Fruit fly (Drosophila melanogaster): ENCODE measurements around the gene CG33722.

CG33722 gene

DNA sequence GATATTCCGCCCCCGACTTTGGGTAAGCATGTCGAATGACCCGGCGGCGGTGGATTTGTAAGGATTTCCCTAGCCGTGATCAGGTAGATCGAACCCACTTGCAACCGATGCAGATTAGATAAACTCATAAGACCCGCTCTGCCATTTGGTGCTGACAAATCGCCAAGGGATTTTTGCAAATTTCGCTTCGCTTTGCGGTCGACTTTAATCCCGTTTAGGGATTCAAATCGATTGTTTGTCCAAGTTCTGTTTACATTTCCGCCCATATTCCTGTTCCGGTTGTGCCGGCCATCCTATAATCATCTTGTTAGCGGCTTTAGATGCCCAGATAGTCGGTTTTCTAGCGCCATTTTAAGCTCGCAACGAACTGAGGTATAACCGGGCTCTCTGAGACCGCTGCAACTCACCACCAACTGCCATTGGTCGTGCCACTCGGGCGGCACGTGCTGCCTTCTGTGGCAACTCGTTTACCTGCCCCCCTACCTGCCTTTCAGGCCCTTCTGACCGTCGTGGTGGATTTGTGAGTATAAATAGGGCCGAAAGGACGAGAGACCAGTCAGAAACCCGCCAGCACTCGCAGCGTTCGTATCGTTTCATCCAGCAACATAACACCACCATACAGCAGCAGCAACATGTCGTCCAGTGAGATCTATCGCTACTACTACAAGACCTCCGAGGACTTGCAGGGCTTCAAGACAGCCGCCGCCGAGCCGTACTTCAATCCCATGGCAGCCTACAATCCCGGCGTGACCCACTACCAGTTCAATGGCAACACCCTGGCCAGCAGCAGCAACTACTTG lies 33.8 kb downstream of the CG33722 start, which contains the start of gene ato:
Gene ato, plus strand, starts transcription at position 559 of the 800 bp plus-strand sequence.
- TF ChIP-seq ttk (optimal IDR thresholded peaks at IDR 0.05) = no peak
- no peak for TF ChIP-seq psq (optimal IDR thresholded peaks at IDR 0.05)
- no peak for TF ChIP-seq Sin3A (optimal IDR thresholded peaks at IDR 0.05)
- TF ChIP-seq insv (optimal IDR thresholded peaks at IDR 0.05) = no peak
- no peak for TF ChIP-seq h (optimal IDR thresholded peaks at IDR 0.05)
- TF ChIP-seq Myc (optimal IDR thresholded peaks at IDR 0.05) = no peak

DNA sequence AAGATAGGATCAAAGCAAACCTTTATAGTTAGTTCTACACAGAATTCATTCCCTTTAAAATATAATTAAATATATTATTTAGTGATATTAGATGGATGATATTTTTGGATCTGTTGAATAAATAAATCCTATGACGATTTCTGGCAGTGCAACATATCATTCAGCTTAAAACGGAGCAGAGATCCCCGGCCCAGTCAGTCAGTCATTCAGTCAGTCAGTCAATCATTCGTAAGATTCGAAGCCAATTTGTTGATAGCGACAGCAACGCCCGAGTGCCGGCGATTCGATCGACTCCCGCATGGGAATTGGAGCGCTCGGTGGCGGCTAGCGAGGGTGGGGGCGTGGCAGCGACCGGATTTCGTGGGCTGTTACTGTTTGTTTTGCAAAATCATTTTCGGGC lies 36.1 kb downstream of the CG33722 start:
- TF ChIP-seq Sin3A (optimal IDR thresholded peaks at IDR 0.05) (no peak), Myc (optimal IDR thresholded peaks at IDR 0.05) (no peak)

DNA sequence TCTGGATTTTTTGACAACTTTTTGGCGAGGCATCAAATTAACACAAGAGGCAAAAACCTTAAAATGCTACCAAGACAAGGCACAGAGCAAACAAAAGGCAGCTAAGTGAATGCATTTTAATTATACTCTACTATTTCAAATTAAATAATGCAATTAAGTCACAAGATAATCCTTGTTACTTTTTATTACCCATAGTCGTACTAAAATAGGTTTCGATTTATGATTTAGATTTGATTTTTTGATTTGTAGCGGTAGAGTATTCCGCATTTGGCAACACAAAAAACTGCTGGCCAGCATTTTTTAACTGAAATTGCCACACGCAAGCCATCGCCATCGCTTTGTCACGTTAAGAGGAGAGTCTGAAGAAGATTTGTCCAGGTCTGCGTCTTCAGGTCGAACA lies 38.9 kb downstream of the CG33722 start:
- no peak for TF ChIP-seq ttk (optimal IDR thresholded peaks at IDR 0.05)
- TF ChIP-seq Myc (optimal IDR thresholded peaks at IDR 0.05) = no peak
- no peak for TF ChIP-seq h (optimal IDR thresholded peaks at IDR 0.05)
- TF ChIP-seq Sin3A (optimal IDR thresholded peaks at IDR 0.05) = no peak
- no peak for TF ChIP-seq psq (optimal IDR thresholded peaks at IDR 0.05)
- TF ChIP-seq insv (optimal IDR thresholded peaks at IDR 0.05) = no peak

DNA sequence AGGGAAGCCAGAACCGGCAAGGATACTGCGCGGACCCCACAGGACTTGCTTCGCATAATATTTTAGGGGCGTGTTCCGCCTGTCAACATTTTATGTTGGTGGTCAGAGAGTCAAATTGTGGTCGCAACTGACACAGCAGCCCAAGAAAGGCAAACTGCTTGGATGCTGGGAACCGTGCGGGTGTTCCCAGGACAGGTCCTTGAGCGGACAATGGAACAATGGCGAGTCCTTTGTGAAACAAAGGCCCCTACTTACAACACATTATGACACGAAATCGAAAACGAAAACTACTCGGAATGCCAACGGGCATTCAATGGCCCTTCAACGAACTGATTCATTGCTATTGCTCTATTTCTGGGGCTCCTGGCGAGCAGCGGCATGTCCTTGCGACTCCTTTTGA lies 40.4 kb downstream of the CG33722 start:
- TF ChIP-seq psq (optimal IDR thresholded peaks at IDR 0.05) (no peak), Sin3A (optimal IDR thresholded peaks at IDR 0.05) (no peak), ttk (optimal IDR thresholded peaks at IDR 0.05) (no peak), h (optimal IDR thresholded peaks at IDR 0.05) (no peak), insv (optimal IDR thresholded peaks at IDR 0.05) (no peak)

DNA sequence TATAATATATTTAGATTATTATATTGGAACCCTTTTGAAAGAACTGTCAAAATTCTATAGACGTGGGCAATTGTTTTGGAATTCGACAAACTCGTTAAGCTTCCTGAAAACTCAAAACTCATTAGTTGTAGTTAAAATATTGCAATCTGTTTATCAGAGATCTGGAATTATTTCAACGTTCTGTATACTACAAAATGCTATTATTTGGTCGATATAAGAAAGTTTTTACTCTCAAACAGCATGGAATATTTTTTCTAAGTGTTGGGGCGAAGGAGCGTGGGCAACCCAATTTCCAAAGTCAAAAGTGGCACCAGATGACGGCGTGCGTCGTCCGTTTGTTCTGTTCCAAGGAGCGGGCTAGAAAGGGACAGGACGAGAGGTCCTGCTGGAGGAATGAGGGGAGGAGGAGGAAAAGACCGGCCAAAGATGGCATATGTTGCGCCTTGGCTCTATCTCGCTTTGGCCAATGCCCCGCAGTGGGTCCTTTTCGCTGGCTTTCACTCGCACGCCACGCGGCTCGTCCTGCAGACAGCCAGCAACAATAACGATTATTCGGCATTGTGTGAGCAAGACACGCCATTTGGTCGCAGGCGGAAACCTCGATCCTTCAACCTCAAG lies 42.0 kb downstream of the CG33722 start:
- TF ChIP-seq Myc (optimal IDR thresholded peaks at IDR 0.05) (no peak), Sin3A (optimal IDR thresholded peaks at IDR 0.05) (no peak), psq (optimal IDR thresholded peaks at IDR 0.05) (no peak), insv (optimal IDR thresholded peaks at IDR 0.05) (no peak), ttk (optimal IDR thresholded peaks at IDR 0.05) (no peak), h (optimal IDR thresholded peaks at IDR 0.05) (no peak)

DNA sequence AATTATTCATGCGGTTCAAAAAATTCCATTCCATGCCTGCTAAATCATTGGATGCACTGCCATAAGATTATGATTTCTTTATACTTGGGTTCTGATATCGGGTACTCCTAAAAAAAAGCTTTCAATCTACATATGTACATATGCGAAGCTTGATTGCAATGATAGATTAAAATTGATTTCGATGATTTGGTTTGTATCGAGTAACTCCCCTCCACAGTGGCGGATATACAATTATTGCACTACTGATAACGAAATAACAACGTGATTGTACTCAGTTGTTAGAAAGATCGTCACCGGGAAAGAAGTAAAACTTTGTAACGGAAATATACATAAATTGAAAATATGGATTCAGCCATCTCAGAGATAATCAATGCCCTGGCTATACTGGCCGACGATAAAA lies 43.8 kb downstream of the CG33722 start, which contains the start of gene Nazo:
Gene Nazo, plus strand, starts transcription at position 180 of the 400 bp plus-strand sequence.
- TF ChIP-seq Sin3A (optimal IDR thresholded peaks at IDR 0.05) = no peak
- TF ChIP-seq h (optimal IDR thresholded peaks at IDR 0.05) = no peak

DNA sequence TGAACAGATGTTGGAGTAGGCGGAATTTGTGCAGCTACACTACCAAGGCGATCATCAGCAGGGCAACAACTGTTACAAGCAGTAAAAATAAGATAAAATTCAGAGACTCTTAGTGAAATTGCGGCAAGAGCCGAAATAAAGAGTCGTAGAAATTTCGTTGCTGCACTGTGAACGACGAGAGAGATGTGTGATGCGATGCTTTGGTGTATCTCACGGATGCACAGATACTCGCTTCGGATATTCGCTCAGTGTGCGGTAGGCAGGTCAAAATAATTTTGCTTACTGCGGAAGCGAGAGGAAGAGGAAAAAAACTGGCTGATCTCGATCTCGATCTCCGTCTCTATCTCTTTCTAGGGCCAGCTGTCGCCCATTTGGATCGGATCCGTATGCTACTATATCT lies 44.9 kb downstream of the CG33722 start:
- no peak for TF ChIP-seq Sin3A (optimal IDR thresholded peaks at IDR 0.05)
- no peak for TF ChIP-seq h (optimal IDR thresholded peaks at IDR 0.05)
- TF ChIP-seq psq (optimal IDR thresholded peaks at IDR 0.05) = no peak
- no peak for TF ChIP-seq ttk (optimal IDR thresholded peaks at IDR 0.05)
- TF ChIP-seq insv (optimal IDR thresholded peaks at IDR 0.05) = no peak
- TF ChIP-seq Myc (optimal IDR thresholded peaks at IDR 0.05) = no peak

DNA sequence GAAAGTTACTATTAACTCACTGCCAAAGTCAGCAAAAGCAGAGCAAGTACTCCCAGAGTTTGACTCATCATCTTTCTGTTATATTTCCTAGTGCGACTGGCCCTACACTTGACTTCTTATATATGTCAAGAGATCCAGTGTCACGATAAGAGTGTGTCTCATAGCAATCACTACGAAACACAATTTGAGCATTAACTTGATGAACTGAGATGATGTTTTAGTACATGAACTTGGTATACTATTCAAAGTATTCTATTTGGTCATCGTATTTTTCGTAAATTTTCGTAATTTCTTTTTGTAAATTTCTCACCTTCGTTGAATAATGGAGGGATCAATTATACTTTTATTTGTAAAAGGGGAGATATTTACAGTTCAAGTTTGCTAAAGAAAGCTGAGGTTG lies 46.6 kb downstream of the CG33722 start, which contains the start of gene CG11672:
Gene CG11672, minus strand, starts transcription at position 101 of the 400 bp plus-strand sequence.
- TF ChIP-seq Sin3A (optimal IDR thresholded peaks at IDR 0.05) = no peak
- TF ChIP-seq psq (optimal IDR thresholded peaks at IDR 0.05) = no peak
- no peak for TF ChIP-seq ttk (optimal IDR thresholded peaks at IDR 0.05)

DNA sequence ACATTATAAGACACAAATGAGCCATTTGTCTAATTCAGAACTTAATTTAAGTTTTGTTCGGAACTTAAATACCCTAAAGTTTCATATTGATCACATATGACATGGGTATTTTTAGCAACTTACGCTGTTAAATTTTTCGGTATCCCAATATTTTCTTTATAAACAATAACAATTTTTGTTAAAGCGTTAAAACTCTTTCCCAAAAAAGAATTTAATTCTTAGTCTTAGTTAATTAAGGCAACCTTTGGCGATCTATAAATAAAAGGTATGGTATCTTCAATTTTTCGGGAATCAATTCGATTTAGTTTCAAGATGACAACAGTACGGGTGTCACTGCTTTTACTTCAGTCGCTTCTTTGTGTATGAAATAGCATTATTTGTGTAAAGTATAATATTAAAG lies 47.1 kb downstream of the CG33722 start, which contains the start of gene CG31464:
Gene CG31464, plus strand, starts transcription at position 301 of the 400 bp plus-strand sequence.
- TF ChIP-seq Sin3A (optimal IDR thresholded peaks at IDR 0.05) (no peak), insv (optimal IDR thresholded peaks at IDR 0.05) (no peak), h (optimal IDR thresholded peaks at IDR 0.05) (no peak), psq (optimal IDR thresholded peaks at IDR 0.05) (no peak), Myc (optimal IDR thresholded peaks at IDR 0.05) (no peak), ttk (optimal IDR thresholded peaks at IDR 0.05) (no peak)

DNA sequence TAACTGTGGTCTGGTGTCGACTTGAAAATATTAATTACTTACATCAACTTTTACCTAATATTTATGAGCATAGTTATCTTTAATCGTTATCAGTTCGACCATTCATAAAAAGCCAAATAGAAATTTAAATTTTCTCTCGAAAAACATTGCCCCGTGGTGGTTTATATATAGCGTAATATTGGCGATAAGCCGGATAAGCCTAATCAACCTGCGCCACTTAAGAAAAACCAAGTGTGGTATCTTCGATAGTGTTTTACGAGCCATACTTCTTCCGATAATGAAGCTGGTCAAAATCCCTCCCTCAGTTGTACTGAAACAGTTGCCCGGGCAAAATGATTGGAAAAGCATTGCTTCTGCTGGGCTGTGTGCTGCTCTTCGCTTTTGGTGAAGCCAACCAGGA lies 48.2 kb downstream of the CG33722 start, which contains the start of gene CG31463:
Gene CG31463, plus strand, starts transcription at position 302 of the 400 bp plus-strand sequence.
- TF ChIP-seq insv (optimal IDR thresholded peaks at IDR 0.05) (no peak), psq (optimal IDR thresholded peaks at IDR 0.05) (no peak), Myc (optimal IDR thresholded peaks at IDR 0.05) (no peak)
